Worm (Caenorhabditis elegans) whole organism, L1 larva: ENCODE measurements around the gene T05B4.13.

ENCODE experiments used
- C04F5.9 ChIP-seq: sonication (generic microtip); optimal IDR thresholded peaks from 2 replicates; lab custom pipeline; 2016; ENCODE audit warnings: missing genetic modification characterization, missing compliant biosample characterization
- F16B12.6 ChIP-seq: fragments of 150-350 bp; optimal IDR thresholded peaks from 2 replicates; lab custom pipeline; 2014; ENCODE audit warnings: missing biosample characterization, missing genetic modification characterization
- alr-1 ChIP-seq: fragments of 200-800 bp; sonication (Bioruptor generic); optimal IDR thresholded peaks from 2 replicates; lab custom pipeline; 2018; ENCODE audit warnings: borderline replicate concordance, mild to moderate bottlenecking, missing genetic modification characterization, missing compliant biosample characterization
- ama-1 ChIP-seq: fragments of 150-350 bp; optimal IDR thresholded peaks from 2 replicates; lab custom pipeline; 2014
- blmp-1 ChIP-seq: fragments of 150-350 bp; optimal IDR thresholded peaks from 2 replicates; lab custom pipeline; 2014; ENCODE audit warnings: missing biosample characterization, missing genetic modification characterization
- ceh-63 ChIP-seq: fragments of 200-800 bp; sonication (Bioruptor generic); optimal IDR thresholded peaks from 2 replicates; lab custom pipeline; 2018; ENCODE audit warnings: mild to moderate bottlenecking, missing genetic modification characterization, missing compliant biosample characterization
- ceh-8 ChIP-seq: fragments of 200-800 bp; sonication (Bioruptor generic); optimal IDR thresholded peaks from 2 replicates; lab custom pipeline; 2018; ENCODE audit warnings: mild to moderate bottlenecking, missing genetic modification characterization, moderate library complexity, missing compliant biosample characterization
- ceh-88 ChIP-seq: fragments of 200-800 bp; sonication (Bioruptor generic); IDR thresholded peaks from 2 replicates; pipeline ENCODE4 v1.3.6; 2022; ENCODE audit warnings: missing genetic modification characterization, missing compliant biosample characterization
- dpl-1 ChIP-seq, 3 experiments: fragments of 150-350 bp in 2 of 3; sonication (generic microtip) in 1 of 3; optimal IDR thresholded peaks; 2 replicates each; lab custom pipeline; 2014 to 2017; ENCODE audit warnings: missing biosample characterization in 3 of 3, missing genetic modification characterization in 3 of 3, missing genetic modification reagents in 3 of 3
- dsc-1 ChIP-seq: sonication (generic microtip); optimal IDR thresholded peaks from 2 replicates; lab custom pipeline; 2016; ENCODE audit warnings: mild to moderate bottlenecking, missing genetic modification characterization, missing compliant biosample characterization
- efl-1 ChIP-seq, 4 experiments: fragments of 150-350 bp; optimal IDR thresholded peaks in 3 of 4; peaks in 1 of 4; 1 replicate in 1 of 4; 2 replicates in 3 of 4; lab custom pipeline; 2014; ENCODE audit warnings: missing biosample characterization in 2 of 4, missing genetic modification characterization in 2 of 4, missing genetic modification reagents in 2 of 4
- egl-27 ChIP-seq, 2 experiments: fragments of 150-350 bp in 1 of 2; sonication (generic microtip); optimal IDR thresholded peaks; 3 replicates each; lab custom pipeline; 2017 to 2018; ENCODE audit warnings: missing biosample characterization in 2 of 2, missing genetic modification characterization in 2 of 2, missing genetic modification reagents in 2 of 2
- elt-3 ChIP-seq, 6 experiments: fragments of 150-350 bp in 1 of 6; sonication (generic microtip); optimal IDR thresholded peaks; 2 replicates each; lab custom pipeline; 2017 to 2018; ENCODE audit warnings: missing biosample characterization in 6 of 6, missing genetic modification characterization in 6 of 6, inconsistent platforms in 1 of 6
- fkh-4 ChIP-seq: sonication (generic microtip); optimal IDR thresholded peaks from 2 replicates; lab custom pipeline; 2016; ENCODE audit warnings: missing compliant biosample characterization, missing genetic modification characterization, borderline replicate concordance
- fos-1 ChIP-seq: fragments of 150-350 bp; optimal IDR thresholded peaks from 2 replicates; lab custom pipeline; 2014; ENCODE audit warnings: missing biosample characterization, missing genetic modification characterization
- grh-1 ChIP-seq: fragments of 200-800 bp; sonication (Bioruptor generic); IDR thresholded peaks from 2 replicates; pipeline ENCODE4 v1.3.6; 2022; ENCODE audit warnings: missing genetic modification reagents, missing genetic modification characterization, missing compliant biosample characterization
- hlh-17 ChIP-seq: fragments of 200-800 bp; sonication (Bioruptor generic); optimal IDR thresholded peaks from 2 replicates; lab custom pipeline; 2018; ENCODE audit warnings: missing genetic modification characterization, mild to moderate bottlenecking, missing compliant biosample characterization, moderate library complexity, borderline replicate concordance
- hlh-4 ChIP-seq: sonication (generic microtip); optimal IDR thresholded peaks from 2 replicates; lab custom pipeline; 2016; ENCODE audit warnings: mild to moderate bottlenecking, missing genetic modification characterization, missing compliant biosample characterization
- lin-13 ChIP-seq: fragments of 150-350 bp; optimal IDR thresholded peaks from 2 replicates; lab custom pipeline; 2014; ENCODE audit warnings: missing biosample characterization, missing genetic modification reagents, missing genetic modification characterization
- lin-14 ChIP-seq: fragments of 200-800 bp; sonication (Bioruptor generic); optimal IDR thresholded peaks from 2 replicates; lab custom pipeline; 2018; ENCODE audit warnings: mild to moderate bottlenecking, missing genetic modification characterization, moderate library complexity, missing compliant biosample characterization
- lin-35 ChIP-seq, 2 experiments: fragments of 150-350 bp; optimal IDR thresholded peaks; 2 replicates each; lab custom pipeline; 2014; ENCODE audit warnings: missing biosample characterization in 2 of 2, missing genetic modification characterization in 2 of 2, missing genetic modification reagents in 2 of 2
- lin-39 ChIP-seq: fragments of 150-350 bp; optimal IDR thresholded peaks from 2 replicates; lab custom pipeline; 2014; ENCODE audit warnings: missing biosample characterization, missing genetic modification reagents, missing genetic modification characterization
- lir-3 ChIP-seq: sonication (generic microtip); optimal IDR thresholded peaks from 2 replicates; lab custom pipeline; 2016; ENCODE audit warnings: mild to moderate bottlenecking, missing genetic modification characterization, moderate library complexity, missing compliant biosample characterization; ENCODE audit not compliant: poor library complexity
- lsy-2 ChIP-seq, 2 experiments: fragments of 150-350 bp; optimal IDR thresholded peaks; 2 replicates each; lab custom pipeline; 2014; ENCODE audit warnings: missing biosample characterization in 2 of 2, missing genetic modification characterization in 2 of 2
- mep-1 ChIP-seq: fragments of 150-350 bp; optimal IDR thresholded peaks from 2 replicates; lab custom pipeline; 2014; ENCODE audit warnings: missing biosample characterization, missing genetic modification characterization
- nhr-12 ChIP-seq: sonication (generic microtip); optimal IDR thresholded peaks from 2 replicates; lab custom pipeline; 2017; ENCODE audit warnings: missing biosample characterization, missing genetic modification characterization
- nhr-28 ChIP-seq: fragments of 150-350 bp; optimal IDR thresholded peaks from 2 replicates; lab custom pipeline; 2014; ENCODE audit warnings: missing biosample characterization, missing genetic modification characterization
- nhr-71 ChIP-seq: sonication (generic microtip); optimal IDR thresholded peaks from 2 replicates; lab custom pipeline; 2016; ENCODE audit warnings: mild to moderate bottlenecking, missing genetic modification characterization, moderate library complexity, missing compliant biosample characterization
- nhr-76 ChIP-seq: sonication (generic microtip); optimal IDR thresholded peaks from 2 replicates; lab custom pipeline; 2017; ENCODE audit warnings: missing biosample characterization, missing genetic modification characterization
- nhr-77 ChIP-seq: fragments of 150-350 bp; optimal IDR thresholded peaks from 2 replicates; lab custom pipeline; 2014; ENCODE audit warnings: missing biosample characterization, missing genetic modification characterization
- nhr-85 ChIP-seq: sonication (generic microtip); peaks from one replicate; lab custom pipeline; 2016; ENCODE audit warnings: missing genetic modification characterization, inconsistent platforms, missing compliant biosample characterization
- nhr-90 ChIP-seq: sonication (generic microtip); optimal IDR thresholded peaks from 2 replicates; lab custom pipeline; 2016; ENCODE audit warnings: mild to moderate bottlenecking, missing genetic modification characterization, missing compliant biosample characterization; ENCODE audit not compliant: poor library complexity
- pag-3 ChIP-seq: sonication (generic microtip); optimal IDR thresholded peaks from 2 replicates; lab custom pipeline; 2017; ENCODE audit warnings: missing genetic modification characterization, mild to moderate bottlenecking, missing compliant biosample characterization, antibody characterized with exemption, borderline replicate concordance; ENCODE audit not compliant: insufficient read depth
- pax-3 ChIP-seq: fragments of 200-800 bp; sonication (Bioruptor generic); optimal IDR thresholded peaks from 2 replicates; lab custom pipeline; 2018; ENCODE audit warnings: mild to moderate bottlenecking, missing genetic modification characterization, moderate library complexity, missing compliant biosample characterization
- pqm-1 ChIP-seq: sonication (generic microtip); optimal IDR thresholded peaks from 3 replicates; lab custom pipeline; 2017; ENCODE audit warnings: missing biosample characterization, missing genetic modification characterization
- rnt-1 ChIP-seq: sonication (generic microtip); optimal IDR thresholded peaks from 2 replicates; lab custom pipeline; 2016; ENCODE audit warnings: mild to moderate bottlenecking, missing genetic modification characterization, moderate library complexity, missing compliant biosample characterization
- skn-1 ChIP-seq: fragments of 150-350 bp; optimal IDR thresholded peaks from 2 replicates; lab custom pipeline; 2014; ENCODE audit warnings: missing biosample characterization, missing genetic modification characterization
- snu-23 ChIP-seq: sonication (generic microtip); optimal IDR thresholded peaks from 2 replicates; lab custom pipeline; 2016; ENCODE audit warnings: missing genetic modification characterization, missing compliant biosample characterization
- swsn-7 ChIP-seq: sonication (generic microtip); optimal IDR thresholded peaks from 2 replicates; lab custom pipeline; 2016; ENCODE audit warnings: missing genetic modification characterization, missing compliant biosample characterization
- tbx-2 ChIP-seq: sonication (generic microtip); optimal IDR thresholded peaks from 2 replicates; lab custom pipeline; 2016; ENCODE audit warnings: missing genetic modification characterization, missing compliant biosample characterization
- unc-130 ChIP-seq: fragments of 150-350 bp; optimal IDR thresholded peaks from 2 replicates; lab custom pipeline; 2017; ENCODE audit warnings: missing biosample characterization, missing genetic modification characterization, inconsistent platforms
- unc-30 ChIP-seq: sonication (generic microtip); optimal IDR thresholded peaks from 2 replicates; lab custom pipeline; 2017; ENCODE audit warnings: missing biosample characterization, missing genetic modification characterization
- unc-62 ChIP-seq: fragments of 150-350 bp; optimal IDR thresholded peaks from 2 replicates; lab custom pipeline; 2014; ENCODE audit warnings: missing biosample characterization, missing genetic modification reagents, missing genetic modification characterization
- unc-86 ChIP-seq: sonication (generic microtip); optimal IDR thresholded peaks from 2 replicates; lab custom pipeline; 2016; ENCODE audit warnings: missing genetic modification characterization, missing compliant biosample characterization
- xbp-1 ChIP-seq: sonication (generic microtip); optimal IDR thresholded peaks from 2 replicates; lab custom pipeline; 2016; ENCODE audit warnings: missing genetic modification characterization, missing compliant biosample characterization
- ztf-11 ChIP-seq, 2 experiments: sonication (generic microtip); optimal IDR thresholded peaks; 2 replicates each; lab custom pipeline; 2016 to 2017; ENCODE audit warnings: missing genetic modification characterization in 2 of 2, missing biosample characterization in 1 of 2, missing compliant biosample characterization in 1 of 2
- ztf-4 ChIP-seq: fragments of 150-350 bp; optimal IDR thresholded peaks from 2 replicates; lab custom pipeline; 2014; ENCODE audit warnings: missing biosample characterization, missing genetic modification characterization

The T05B4.13 gene

DNA sequence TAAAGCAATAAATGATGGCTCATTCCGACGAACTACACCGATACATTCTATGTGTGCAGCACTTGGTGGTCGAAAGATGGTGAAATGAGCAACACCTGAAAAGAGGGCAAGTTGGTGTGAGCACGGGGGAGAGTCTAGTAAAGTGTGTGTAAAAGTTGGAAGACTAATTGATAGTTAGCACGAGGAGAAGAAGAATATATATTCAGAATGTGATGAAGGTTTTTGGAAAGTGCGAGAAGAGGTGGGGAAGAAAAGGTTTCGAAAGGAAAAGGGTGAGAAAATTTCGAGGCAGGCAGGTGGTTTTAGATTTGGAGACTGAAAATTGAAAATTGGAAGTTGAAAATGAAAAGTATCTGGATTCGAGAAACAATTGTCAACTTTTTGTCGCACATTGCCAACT lies 24.9 kb upstream of the T05B4.13 start, which contains the start of gene Y45G5AM.6:
Gene Y45G5AM.6, minus strand, starts transcription at position 101 of the 400 bp plus-strand sequence.
- no peak for TF ChIP-seq mep-1 (tag; lab: Kevin White, UChicago)
- TF ChIP-seq ceh-8 (GFP tag; lab: Kevin White, UChicago): no peak
- TF ChIP-seq fkh-4: no peak
- TF ChIP-seq lsy-2 (tag; optimal IDR thresholded peaks at IDR 0.05; lab: Kevin White, UChicago): no peak
- TF ChIP-seq elt-3 (tag; optimal IDR thresholded peaks at IDR 0.05; lab: Kevin White, UChicago): no peak
- no peak for TF ChIP-seq lin-39
- TF ChIP-seq unc-130 (tag; lab: Kevin White, UChicago): no peak
- no peak for TF ChIP-seq lin-35 (GFP tag; optimal IDR thresholded peaks at IDR 0.05; lab: Kevin White, UChicago)
- no peak for TF ChIP-seq nhr-76 (tag; lab: Kevin White, UChicago)
- no peak for TF ChIP-seq rnt-1 (tag; lab: Kevin White, UChicago)
- TF ChIP-seq grh-1 (GFP tag; lab: Robert Waterston, UW): no peak
- TF ChIP-seq skn-1 (tag; lab: Kevin White, UChicago): no peak
- no peak for TF ChIP-seq fos-1
- TF ChIP-seq alr-1 (tag; lab: Kevin White, UChicago): no peak
- no peak for TF ChIP-seq nhr-77 (tag; lab: Kevin White, UChicago)
- no peak for TF ChIP-seq ceh-63 (GFP tag; lab: Kevin White, UChicago)
- no peak for TF ChIP-seq lin-13 (GFP tag; lab: Kevin White, UChicago)
- TF ChIP-seq ztf-11 (tag; optimal IDR thresholded peaks at IDR 0.05; lab: Kevin White, UChicago): no peak
- no peak for TF ChIP-seq hlh-17
- TF ChIP-seq, all 84 proteins: peak for 0

DNA sequence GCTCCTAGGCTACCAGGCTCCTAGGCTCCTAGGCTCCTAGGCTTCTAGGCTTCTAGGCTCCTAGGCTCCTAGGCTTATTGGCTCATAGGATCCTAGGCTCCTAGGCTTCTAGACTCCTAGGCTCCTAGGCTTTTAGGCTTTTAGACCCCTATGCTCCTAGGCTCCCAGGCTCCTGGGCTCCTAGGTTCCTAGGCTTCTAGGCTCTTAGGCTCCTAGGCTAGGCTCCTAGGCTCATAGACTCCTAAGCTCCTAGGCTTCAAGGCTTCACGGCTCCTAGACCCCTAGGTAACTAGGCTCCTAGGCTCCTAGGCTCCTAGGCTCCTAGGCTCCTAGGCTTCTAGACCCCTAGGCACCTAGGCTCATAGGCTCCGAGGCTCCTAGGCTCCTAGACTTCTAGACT lies 24.1 kb upstream of the T05B4.13 start:
- no peak for TF ChIP-seq F16B12.6 (tag; lab: Kevin White, UChicago)
- TF ChIP-seq unc-86 (tag; lab: Kevin White, UChicago): no peak
- TF ChIP-seq xbp-1: no peak
- TF ChIP-seq fos-1: no peak
- TF ChIP-seq dsc-1 (tag; lab: Kevin White, UChicago): no peak
- TF ChIP-seq pqm-1: no peak
- no peak for TF ChIP-seq mep-1 (tag; lab: Kevin White, UChicago)
- no peak for TF ChIP-seq nhr-85
- TF ChIP-seq snu-23 (GFP tag; lab: Kevin White, UChicago): no peak
- no peak for TF ChIP-seq swsn-7 (tag; lab: Kevin White, UChicago)
- TF ChIP-seq efl-1 (optimal IDR thresholded peaks at IDR 0.05; lab: Kevin White, UChicago): no peak
- no peak for TF ChIP-seq efl-1 (GFP tag; optimal IDR thresholded peaks at IDR 0.05 in 1 of 2; lab: Kevin White, UChicago)
- TF ChIP-seq unc-30 (tag; lab: Kevin White, UChicago): no peak
- TF ChIP-seq hlh-4 (tag; lab: Kevin White, UChicago): no peak
- TF ChIP-seq tbx-2 (tag; lab: Kevin White, UChicago): no peak
- TF ChIP-seq egl-27 (tag; optimal IDR thresholded peaks at IDR 0.05; lab: Kevin White, UChicago): no peak
- no peak for TF ChIP-seq ztf-4 (tag; lab: Kevin White, UChicago)
- no peak for TF ChIP-seq ama-1

DNA sequence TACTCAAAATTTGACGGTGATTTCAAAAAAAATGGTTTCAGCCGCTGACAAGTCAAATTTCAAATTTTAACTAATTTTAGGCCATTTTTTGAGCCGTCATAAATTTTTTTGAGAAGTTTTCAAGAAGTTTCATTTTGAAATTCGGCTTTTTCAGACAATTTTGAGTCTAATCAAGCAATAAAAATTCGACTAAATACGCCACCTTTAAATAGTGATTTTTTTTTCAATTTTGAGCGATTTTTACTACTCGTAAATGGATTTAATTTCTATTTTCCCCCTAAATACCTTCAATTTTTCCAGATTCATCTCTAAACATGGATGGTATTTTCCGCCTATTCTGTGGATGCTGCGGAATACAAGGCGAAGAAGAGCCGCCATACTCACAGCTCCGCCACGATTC lies 16.9 kb upstream of the T05B4.13 start, which contains the start of gene Y45G5AL.1:
Gene Y45G5AL.1, plus strand, starts transcription at position 301 of the 400 bp plus-strand sequence.
- no peak for TF ChIP-seq lin-14 (GFP tag; lab: Kevin White, UChicago)

DNA sequence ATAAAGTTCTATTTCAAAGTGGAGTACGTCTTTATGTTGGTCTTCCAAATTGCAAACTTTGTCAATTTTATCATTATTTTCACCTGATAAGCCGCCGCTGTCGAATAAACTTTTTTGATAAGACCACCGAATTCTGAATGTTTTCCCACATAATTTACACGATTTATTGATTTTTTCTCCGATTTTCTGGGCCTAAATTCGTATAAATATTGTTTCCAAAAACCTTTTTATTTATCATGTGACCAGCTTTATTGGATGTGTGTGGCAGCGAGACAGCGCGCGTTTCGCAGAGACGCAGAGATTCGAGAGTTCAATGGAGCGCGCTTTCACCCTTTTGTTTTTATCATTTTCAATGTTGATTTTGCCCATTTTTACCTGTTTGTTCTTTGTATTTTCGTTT lies 15.7 kb upstream of the T05B4.13 start:
- TF ChIP-seq ceh-88 (GFP tag; lab: Robert Waterston, UW) (0 out of 2 replicates have a peak, but pooled peaks have one; percentile 36), unc-62 (GFP tag; lab: Kevin White, UChicago) (no peak), C04F5.9 (tag; lab: Kevin White, UChicago) (no peak), nhr-71 (tag; lab: Kevin White, UChicago) (peak; percentile 96), fos-1 (peak; percentile 59), lir-3 (tag; lab: Kevin White, UChicago) (no peak), pag-3 (tag; lab: Kevin White, UChicago) (peak; percentile 92), nhr-28 (no peak), nhr-12 (no peak), unc-130 (tag; lab: Kevin White, UChicago) (peak; percentile 70), nhr-77 (tag; lab: Kevin White, UChicago) (peak; percentile 44), nhr-90 (tag; lab: Kevin White, UChicago) (peak; percentile 90), dpl-1 (GFP tag; optimal IDR thresholded peaks at IDR 0.05; lab: Kevin White, UChicago) (peak; percentile 71 to 83 (median 78)), pax-3 (tag; lab: Kevin White, UChicago) (peak; percentile 74), lsy-2 (tag; optimal IDR thresholded peaks at IDR 0.05; lab: Kevin White, UChicago) (peak; percentile 85 to 91), alr-1 (tag; lab: Kevin White, UChicago) (no peak), lin-13 (GFP tag; lab: Kevin White, UChicago) (peak; percentile 80), blmp-1 (tag; lab: Kevin White, UChicago) (peak; percentile 70), ztf-11 (tag; optimal IDR thresholded peaks at IDR 0.05; lab: Kevin White, UChicago) (peak in 1 of 2 experiments; percentile 31)
